Worm (Caenorhabditis elegans) whole organism, L1 larva: ENCODE results near the gene F47G3.1.

Experiments
- C34B4.2 ChIP-seq: sonication (generic microtip); optimal IDR thresholded peaks from 2 replicates; lab custom pipeline; 2017; ENCODE audit warnings: mild to moderate bottlenecking, missing genetic modification characterization, missing compliant biosample characterization
- F16B12.6 ChIP-seq: fragments of 150-350 bp; optimal IDR thresholded peaks from 2 replicates; lab custom pipeline; 2014; ENCODE audit warnings: missing biosample characterization, missing genetic modification characterization
- aly-2 ChIP-seq: fragments of 150-350 bp; optimal IDR thresholded peaks from 2 replicates; lab custom pipeline; 2014; ENCODE audit warnings: missing biosample characterization, missing genetic modification characterization
- ama-1 ChIP-seq: fragments of 150-350 bp; optimal IDR thresholded peaks from 2 replicates; lab custom pipeline; 2014
- ceh-88 ChIP-seq: fragments of 200-800 bp; sonication (Bioruptor generic); IDR thresholded peaks from 2 replicates; pipeline ENCODE4 v1.3.6; 2022; ENCODE audit warnings: missing genetic modification characterization, missing compliant biosample characterization
- lin-35 ChIP-seq, 2 experiments: fragments of 150-350 bp; optimal IDR thresholded peaks; 2 replicates each; lab custom pipeline; 2014; ENCODE audit warnings: missing biosample characterization in 2 of 2, missing genetic modification characterization in 2 of 2, missing genetic modification reagents in 2 of 2
- mep-1 ChIP-seq: fragments of 150-350 bp; optimal IDR thresholded peaks from 2 replicates; lab custom pipeline; 2014; ENCODE audit warnings: missing biosample characterization, missing genetic modification characterization
- nhr-11 ChIP-seq: fragments of 150-350 bp; optimal IDR thresholded peaks from 2 replicates; lab custom pipeline; 2014; ENCODE audit warnings: missing biosample characterization, missing genetic modification characterization
- nhr-20 ChIP-seq: sonication (generic microtip); optimal IDR thresholded peaks from 2 replicates; lab custom pipeline; 2016; ENCODE audit warnings: mild to moderate bottlenecking, missing genetic modification characterization, missing compliant biosample characterization
- nhr-77 ChIP-seq: fragments of 150-350 bp; optimal IDR thresholded peaks from 2 replicates; lab custom pipeline; 2014; ENCODE audit warnings: missing biosample characterization, missing genetic modification characterization
- sox-4 ChIP-seq: sonication (generic microtip); optimal IDR thresholded peaks from 2 replicates; lab custom pipeline; 2016; ENCODE audit warnings: missing genetic modification characterization, missing compliant biosample characterization
- unc-62 ChIP-seq: fragments of 150-350 bp; optimal IDR thresholded peaks from 2 replicates; lab custom pipeline; 2014; ENCODE audit warnings: missing biosample characterization, missing genetic modification reagents, missing genetic modification characterization
- zag-1 ChIP-seq: fragments of 150-350 bp; optimal IDR thresholded peaks from 2 replicates; lab custom pipeline; 2014; ENCODE audit warnings: missing biosample characterization, missing genetic modification characterization
- ztf-11 ChIP-seq, 2 experiments: sonication (generic microtip); optimal IDR thresholded peaks; 2 replicates each; lab custom pipeline; 2016 to 2017; ENCODE audit warnings: missing genetic modification characterization in 2 of 2, missing biosample characterization in 1 of 2, missing compliant biosample characterization in 1 of 2

DNA sequence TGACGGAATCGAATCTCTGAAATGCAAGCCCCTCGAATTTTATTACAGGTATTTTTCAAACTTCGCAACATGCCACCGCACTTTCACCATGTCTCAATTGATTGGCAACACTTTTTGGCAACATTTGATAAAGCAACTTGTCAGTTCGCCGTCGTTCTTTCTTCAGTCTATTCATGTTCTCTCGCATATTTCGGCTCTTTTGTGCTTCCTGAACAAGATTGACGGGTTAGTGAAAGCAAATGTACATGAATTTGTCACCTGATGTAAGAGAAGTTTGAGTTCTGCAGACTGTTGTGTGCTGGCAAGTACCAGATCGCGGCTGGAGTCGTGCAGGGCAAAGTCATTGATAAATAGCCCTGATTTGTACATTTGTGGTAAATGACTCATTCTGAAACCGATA, 36.6 kb downstream of the F47G3.1 start:
- no peak for TF ChIP-seq nhr-11 (tag; lab: Kevin White, UChicago)
- TF ChIP-seq sox-4 (tag; lab: Kevin White, UChicago) = no peak
- no peak for TF ChIP-seq F16B12.6
- no peak for TF ChIP-seq zag-1 (tag; lab: Kevin White, UChicago)
- no peak for TF ChIP-seq ama-1 (lab: Kevin White, UChicago)
- no peak for TF ChIP-seq ceh-88 (GFP tag; lab: Robert Waterston, UW)
- TF ChIP-seq unc-62 (GFP tag; lab: Kevin White, UChicago) = no peak
- no peak for TF ChIP-seq nhr-20
- TF ChIP-seq lin-35 (GFP tag; optimal IDR thresholded peaks at IDR 0.05; lab: Kevin White, UChicago) = no peak
- no peak for TF ChIP-seq ztf-11 (tag; optimal IDR thresholded peaks at IDR 0.05; lab: Kevin White, UChicago)
- no peak for TF ChIP-seq nhr-77 (tag; lab: Kevin White, UChicago)
- no peak for TF ChIP-seq aly-2 (tag; lab: Kevin White, UChicago)
- TF ChIP-seq C34B4.2 = no peak
- TF ChIP-seq mep-1 (tag; lab: Kevin White, UChicago) = no peak
